Worm (Caenorhabditis elegans): ENCODE data around the gene D2045.8.
A peak's percentile ranks its signal among the peaks of the same experiment; 100 is the strongest.

Gene D2045.8

ce11 chrIII:10533310-10533709 is 51.2 kb downstream of the D2045.8 start (continued):
- TF ChIP-seq hmg-11 (tag; optimal IDR thresholded peaks at IDR 0.05), result no peak
- TF ChIP-seq elt-1 (tag; optimal IDR thresholded peaks at IDR 0.05), result no peak
- peak; percentile 40 for TF ChIP-seq nhr-43 (tag; optimal IDR thresholded peaks at IDR 0.05; ENCODE audit: poor library complexity, severe bottlenecking)
- peak; percentile 22 for TF ChIP-seq nfya-1 (tag; optimal IDR thresholded peaks at IDR 0.05; ENCODE audit: insufficient read depth)
- TF ChIP-seq nhr-237 (tag; optimal IDR thresholded peaks at IDR 0.05), result no peak
- TF ChIP-seq nhr-77 (tag; optimal IDR thresholded peaks at IDR 0.05), result no peak
- no peak for TF ChIP-seq pha-4 (tag; optimal IDR thresholded peaks at IDR 0.05)
- TF ChIP-seq tbx-2 (tag; optimal IDR thresholded peaks at IDR 0.05), result no peak
- TF ChIP-seq fos-1 (tag; optimal IDR thresholded peaks at IDR 0.05), result peak; percentile 16
- no peak for TF ChIP-seq skn-1 (tag; optimal IDR thresholded peaks at IDR 0.05)
- peak; percentile 57 for TF ChIP-seq nhr-25 (tag; optimal IDR thresholded peaks at IDR 0.05)
- TF ChIP-seq fkh-10 (GFP tag; optimal IDR thresholded peaks at IDR 0.05), result no peak
- TF ChIP-seq mdl-1 (tag; optimal IDR thresholded peaks at IDR 0.05), result no peak
- peak in 2 of 3 experiments; percentile 32 to 77 for TF ChIP-seq elt-3 (tag; optimal IDR thresholded peaks at IDR 0.05)
- TF ChIP-seq egl-5 (tag; optimal IDR thresholded peaks at IDR 0.05), result no peak

Measured in whole organism, L3 larva.